Worm (Caenorhabditis elegans) whole organism, midembryonic: Measurements from ENCODE around the gene oac-48.
"Not testable (repeated sequence)": the region's sequence is repeated elsewhere in the genome, so short reads cannot be mapped to it uniquely, and the experiment has no call there.

Experiments used
- cog-1 ChIP-seq: sonication (generic microtip); optimal IDR thresholded peaks from 2 replicates; lab custom pipeline; 2016; ENCODE audit warnings: missing genetic modification characterization, missing compliant biosample characterization
- flt-1 ChIP-seq: fragments of 200-800 bp; sonication (Bioruptor generic); IDR thresholded peaks from 2 replicates; pipeline ENCODE4 v1.3.6; 2022; ENCODE audit warnings: missing genetic modification characterization, missing compliant biosample characterization
- med-1 ChIP-seq: sonication (generic microtip); optimal IDR thresholded peaks from 2 replicates; lab custom pipeline; 2017; ENCODE audit warnings: missing genetic modification characterization, mild to moderate bottlenecking, missing compliant biosample characterization, antibody characterized with exemption, missing genetic modification reagents; ENCODE audit not compliant: insufficient read depth
- ref-1 ChIP-seq: fragments of 200-800 bp; sonication (Bioruptor generic); conservative IDR thresholded peaks from 2 replicates; pipeline ENCODE4 v1.3.6; 2022; ENCODE audit warnings: missing genetic modification reagents, missing genetic modification characterization, missing compliant biosample characterization
- tab-1 ChIP-seq: fragments of 200-800 bp; sonication (Bioruptor generic); IDR thresholded peaks from 2 replicates; pipeline ENCODE4 v1.3.6; 2022; ENCODE audit warnings: missing genetic modification characterization, missing compliant biosample characterization
- ztf-29 ChIP-seq: fragments of 200-800 bp; sonication (Bioruptor generic); IDR thresholded peaks from 2 replicates; pipeline ENCODE4 v1.3.6; 2022; ENCODE audit warnings: missing genetic modification reagents, missing genetic modification characterization, missing compliant biosample characterization

ce11 chrIV:13651411-13651810 is 22.2 kb upstream of the oac-48 start, which contains the start of gene C08F11.12:
- TF ChIP-seq flt-1; ref-1 (GFP tag; lab: Robert Waterston, UW); ztf-29 (GFP tag; lab: Robert Waterston, UW); med-1 (GFP tag; lab: Kevin White, UChicago); tab-1 (GFP tag; lab: Robert Waterston, UW); cog-1 (tag; lab: Kevin White, UChicago): not testable (repeated sequence)
